Fruit fly (Drosophila melanogaster) Kc167 (cell line): ENCODE results near the gene Hr39.

ENCODE experiments used
- Myc ChIP-seq: fragments of >200 bp; optimal IDR thresholded peaks from 2 replicates; lab custom pipeline; 2017; ENCODE audit warnings: missing external identifiers
- Sin3A ChIP-seq: fragments of >200 bp; optimal IDR thresholded peaks from 2 replicates; lab custom pipeline; 2018; ENCODE audit warnings: missing external identifiers
- h ChIP-seq: fragments of >200 bp; optimal IDR thresholded peaks from 3 replicates; lab custom pipeline; 2018; ENCODE audit warnings: missing external identifiers
- insv ChIP-seq: fragments of >200 bp; optimal IDR thresholded peaks from 3 replicates; lab custom pipeline; 2018; ENCODE audit warnings: missing external identifiers
- psq ChIP-seq: fragments of >200 bp; optimal IDR thresholded peaks from 2 replicates; lab custom pipeline; 2017; ENCODE audit warnings: missing external identifiers
- ttk ChIP-seq: sonication (Bioruptor generic); optimal IDR thresholded peaks from 2 replicates; lab custom pipeline; 2017; ENCODE audit warnings: missing external identifiers

- TF ChIP-seq Myc (no peak), h (lab: Kevin White, UChicago) (no peak), psq (no peak), ttk (lab: Kevin White, UChicago) (no peak), Sin3A (no peak), insv (no peak)
Observed at dm6 chr2L:21221778-21222177, 15.3 kb upstream of the Hr39 start.
